Worm (Caenorhabditis elegans) whole organism, L4/young adult: ENCODE results near the gene B0303.7.

Experiments
- W03F9.2 ChIP-seq: fragments of 150-350 bp; optimal IDR thresholded peaks from 2 replicates; lab custom pipeline; 2014; ENCODE audit warnings: missing biosample characterization, missing genetic modification characterization
- dao-5 ChIP-seq: sonication (generic microtip); optimal IDR thresholded peaks from 2 replicates; lab custom pipeline; 2016; ENCODE audit warnings: missing genotype, missing genetic modification characterization, moderate library complexity, missing compliant biosample characterization
- him-1 ChIP-seq: sonication (generic microtip); optimal IDR thresholded peaks from 2 replicates; lab custom pipeline; 2016; ENCODE audit warnings: missing genotype, missing genetic modification reagents, missing genetic modification characterization, missing compliant biosample characterization

Gene B0303.7

ce11 chrIII:8744765-8745164, 51.3 kb downstream of the B0303.7 start:
- no peak for TF ChIP-seq him-1 (tag; lab: Kevin White, UChicago)

- TF ChIP-seq dao-5 (tag; lab: Kevin White, UChicago) (no peak), W03F9.2 (tag; lab: Kevin White, UChicago) (no peak), him-1 (tag; lab: Kevin White, UChicago) (no peak)
Observed at ce11 chrIII:8745214-8745613, 51.8 kb downstream of the B0303.7 start.

ce11 chrIII:8748620-8749019, 55.2 kb downstream of the B0303.7 start:
- TF ChIP-seq W03F9.2 (tag; lab: Kevin White, UChicago) (no peak), him-1 (tag; lab: Kevin White, UChicago) (no peak), dao-5 (tag; lab: Kevin White, UChicago) (no peak)
